Fruit fly (Drosophila melanogaster) Kc167 (cell line): ENCODE results near the gene CG18259.

Experiments used
- Myc ChIP-seq: fragments of >200 bp; optimal IDR thresholded peaks from 2 replicates; lab custom pipeline; 2017; ENCODE audit warnings: missing external identifiers
- Sin3A ChIP-seq: fragments of >200 bp; optimal IDR thresholded peaks from 2 replicates; lab custom pipeline; 2018; ENCODE audit warnings: missing external identifiers
- h ChIP-seq: fragments of >200 bp; optimal IDR thresholded peaks from 3 replicates; lab custom pipeline; 2018; ENCODE audit warnings: missing external identifiers
- insv ChIP-seq: fragments of >200 bp; optimal IDR thresholded peaks from 3 replicates; lab custom pipeline; 2018; ENCODE audit warnings: missing external identifiers
- psq ChIP-seq: fragments of >200 bp; optimal IDR thresholded peaks from 2 replicates; lab custom pipeline; 2017; ENCODE audit warnings: missing external identifiers
- ttk ChIP-seq: sonication (Bioruptor generic); optimal IDR thresholded peaks from 2 replicates; lab custom pipeline; 2017; ENCODE audit warnings: missing external identifiers

CG18259 gene

DNA sequence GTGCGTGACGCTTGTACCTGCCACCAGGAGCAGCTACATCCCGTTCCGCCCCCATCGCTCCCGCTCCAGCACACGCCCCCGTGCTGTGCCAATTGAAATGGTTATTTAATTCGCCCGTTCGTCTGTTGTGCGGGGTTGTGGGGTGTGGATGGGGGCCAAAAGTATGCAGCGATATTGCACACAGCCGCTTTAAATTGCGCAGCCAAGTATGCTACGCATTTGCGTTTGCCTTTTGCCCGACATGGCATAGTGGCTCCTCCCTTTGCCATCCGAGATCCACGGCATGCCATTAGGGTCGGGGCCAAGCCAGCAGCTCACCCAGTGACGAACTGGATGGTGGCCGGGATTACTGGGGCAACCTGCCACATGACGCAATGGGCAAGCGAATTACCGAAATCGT lies 11.3 kb downstream of the CG18259 start:
- TF ChIP-seq insv (lab: Kevin White, UChicago) (no peak), h (lab: Kevin White, UChicago) (no peak), Myc (lab: Kevin White, UChicago) (no peak), Sin3A (lab: Kevin White, UChicago) (no peak), ttk (no peak), psq (lab: Kevin White, UChicago) (no peak)

DNA sequence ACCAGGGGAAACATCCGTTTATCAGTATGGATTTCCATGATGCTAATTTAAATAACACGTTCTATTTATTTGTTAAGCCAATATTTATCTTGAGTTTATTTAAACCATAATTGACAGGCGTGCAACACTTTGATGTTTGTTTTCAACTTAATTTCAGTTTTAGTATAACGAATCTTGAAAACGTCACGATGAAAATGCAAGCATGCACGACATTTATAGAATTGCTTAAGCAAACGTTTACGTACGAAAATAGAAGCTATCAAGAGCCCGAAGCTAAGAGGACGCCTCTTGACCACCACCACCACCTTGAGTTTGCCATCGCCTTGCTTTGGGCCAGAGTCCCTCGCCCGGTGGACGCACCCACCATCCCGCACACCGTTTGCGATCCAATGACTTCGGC lies 11.9 kb downstream of the CG18259 start:
- no peak for TF ChIP-seq psq (lab: Kevin White, UChicago)
- no peak for TF ChIP-seq insv (lab: Kevin White, UChicago)
- no peak for TF ChIP-seq ttk
- no peak for TF ChIP-seq Sin3A (lab: Kevin White, UChicago)
- TF ChIP-seq Myc (lab: Kevin White, UChicago), result no peak
- no peak for TF ChIP-seq h (lab: Kevin White, UChicago)

DNA sequence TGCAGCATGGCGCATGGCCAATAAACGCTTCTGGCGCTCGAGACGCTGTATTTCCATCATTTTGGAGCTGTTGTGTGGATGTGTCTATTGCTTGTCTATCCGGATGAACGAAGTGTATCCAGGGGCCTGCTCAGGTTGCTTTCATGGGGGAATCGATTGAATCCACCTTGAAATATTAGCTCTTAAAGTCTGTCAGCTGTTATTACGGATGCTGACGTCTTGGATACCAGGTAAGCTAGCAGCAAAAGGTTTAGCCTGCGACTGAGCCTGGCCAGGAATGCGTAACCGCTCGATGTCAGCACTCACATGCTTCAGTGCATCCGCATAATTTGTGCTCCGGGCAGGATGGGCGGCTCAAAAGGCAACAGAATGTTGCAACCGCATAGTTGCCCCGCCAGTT lies 35.1 kb downstream of the CG18259 start, which contains the start of gene CG12609:
CG12609 (minus strand) TSS at position 101 of the 400 bp plus-strand sequence.
- TF ChIP-seq h (lab: Kevin White, UChicago) (no peak), ttk (no peak), psq (lab: Kevin White, UChicago) (no peak), Myc (lab: Kevin White, UChicago) (no peak), insv (lab: Kevin White, UChicago) (no peak), Sin3A (lab: Kevin White, UChicago) (no peak)

DNA sequence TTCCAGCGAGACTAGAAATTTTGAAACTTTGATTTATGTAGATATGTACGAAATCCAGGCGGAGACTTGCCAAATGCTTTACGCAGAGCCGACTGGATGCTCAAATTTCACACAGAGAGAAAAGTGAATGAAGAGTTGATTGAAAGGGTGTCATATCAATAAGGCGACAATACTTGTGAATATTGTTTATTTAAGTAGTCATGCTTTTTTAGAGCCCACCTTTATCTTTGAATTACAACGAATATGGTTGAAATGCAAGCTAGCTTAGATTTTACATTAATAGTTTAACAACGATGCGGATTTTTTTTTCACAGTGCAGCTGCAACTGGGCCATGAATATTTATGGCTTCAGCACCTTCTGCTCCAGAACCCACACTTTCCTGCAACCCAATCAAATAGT lies 43.5 kb downstream of the CG18259 start, which contains the start of gene CG6873:
CG6873 (minus strand) TSS at position 101 of the 400 bp plus-strand sequence.
- TF ChIP-seq Myc (lab: Kevin White, UChicago) (no peak), h (lab: Kevin White, UChicago) (no peak), ttk (no peak), psq (lab: Kevin White, UChicago) (no peak), Sin3A (lab: Kevin White, UChicago) (no peak), insv (lab: Kevin White, UChicago) (no peak)
